Fruit fly (Drosophila melanogaster): ENCODE data around the gene CG7191.

- TF ChIP-seq CG32121 (GFP tag; IDR thresholded peaks at IDR 0.05) (no peak), Pif1A (GFP tag; optimal IDR thresholded peaks at IDR 0.05) (no peak), CG13204 (GFP tag; optimal IDR thresholded peaks at IDR 0.05) (no peak), Pif1B (GFP tag; optimal IDR thresholded peaks at IDR 0.05) (no peak), CG15710 (tag; optimal IDR thresholded peaks at IDR 0.05) (no peak), CG12605 (GFP tag; IDR thresholded peaks at IDR 0.05) (no peak)
These were observed 10.6 kb upstream of the CG7191 start for dm6 chr2L:7756835-7757234.
